Fruit fly (Drosophila melanogaster) Kc167 (cell line): ENCODE measurements around the gene CG14391.

Experiments used
- Sin3A ChIP-seq: fragments of >200 bp; optimal IDR thresholded peaks from 2 replicates; lab custom pipeline; 2018; ENCODE audit warnings: missing external identifiers
- h ChIP-seq: fragments of >200 bp; optimal IDR thresholded peaks from 3 replicates; lab custom pipeline; 2018; ENCODE audit warnings: missing external identifiers

- TF ChIP-seq h (lab: Kevin White, UChicago), result no peak
- no peak for TF ChIP-seq Sin3A (lab: Kevin White, UChicago)
Observed at dm6 chr3R:12653511-12654252, 41.0 kb downstream of the CG14391 start.
